Worm (Caenorhabditis elegans) whole organism, L1 larva: ENCODE measurements around the gene str-193.

Experiments
- ama-1 ChIP-seq: fragments of 150-350 bp; optimal IDR thresholded peaks from 2 replicates; lab custom pipeline; 2014
- dsc-1 ChIP-seq: sonication (generic microtip); optimal IDR thresholded peaks from 2 replicates; lab custom pipeline; 2016; ENCODE audit warnings: mild to moderate bottlenecking, missing genetic modification characterization, missing compliant biosample characterization
- egl-27 ChIP-seq, 2 experiments: fragments of 150-350 bp in 1 of 2; sonication (generic microtip); optimal IDR thresholded peaks; 3 replicates each; lab custom pipeline; 2017 to 2018; ENCODE audit warnings: missing biosample characterization in 2 of 2, missing genetic modification characterization in 2 of 2, missing genetic modification reagents in 2 of 2
- fkh-4 ChIP-seq: sonication (generic microtip); optimal IDR thresholded peaks from 2 replicates; lab custom pipeline; 2016; ENCODE audit warnings: missing compliant biosample characterization, missing genetic modification characterization, borderline replicate concordance
- hlh-17 ChIP-seq: fragments of 200-800 bp; sonication (Bioruptor generic); optimal IDR thresholded peaks from 2 replicates; lab custom pipeline; 2018; ENCODE audit warnings: missing genetic modification characterization, mild to moderate bottlenecking, missing compliant biosample characterization, moderate library complexity, borderline replicate concordance
- mdl-1 ChIP-seq, 2 experiments: fragments of 150-350 bp; optimal IDR thresholded peaks; 2 replicates each; lab custom pipeline; 2014 to 2017; ENCODE audit warnings: missing biosample characterization in 2 of 2, missing genetic modification characterization in 2 of 2, inconsistent platforms in 1 of 2
- nhr-11 ChIP-seq: fragments of 150-350 bp; optimal IDR thresholded peaks from 2 replicates; lab custom pipeline; 2014; ENCODE audit warnings: missing biosample characterization, missing genetic modification characterization
- nhr-76 ChIP-seq: sonication (generic microtip); optimal IDR thresholded peaks from 2 replicates; lab custom pipeline; 2017; ENCODE audit warnings: missing biosample characterization, missing genetic modification characterization
- snpc-4 ChIP-seq: fragments of 150-350 bp; optimal IDR thresholded peaks from 2 replicates; lab custom pipeline; 2014; ENCODE audit warnings: missing biosample characterization, missing genetic modification characterization
- unc-62 ChIP-seq: fragments of 150-350 bp; optimal IDR thresholded peaks from 2 replicates; lab custom pipeline; 2014; ENCODE audit warnings: missing biosample characterization, missing genetic modification reagents, missing genetic modification characterization
- vab-15 ChIP-seq: sonication (generic microtip); optimal IDR thresholded peaks from 2 replicates; lab custom pipeline; 2017; ENCODE audit warnings: missing genotype, mild to moderate bottlenecking, missing genetic modification characterization, missing compliant biosample characterization
- ztf-4 ChIP-seq: fragments of 150-350 bp; optimal IDR thresholded peaks from 2 replicates; lab custom pipeline; 2014; ENCODE audit warnings: missing biosample characterization, missing genetic modification characterization

ce11 chrV:9871339-9871738 is 49.7 kb upstream of the str-193 start, which contains the start of gene srab-18:
- TF ChIP-seq ztf-4 (tag; lab: Kevin White, UChicago) (no peak), dsc-1 (no peak), egl-27 (tag; optimal IDR thresholded peaks at IDR 0.05; lab: Kevin White, UChicago) (no peak), nhr-11 (no peak), nhr-76 (tag; lab: Kevin White, UChicago) (no peak), vab-15 (tag; lab: Kevin White, UChicago) (no peak), fkh-4 (tag; lab: Kevin White, UChicago) (no peak), unc-62 (GFP tag; lab: Kevin White, UChicago) (no peak), mdl-1 (tag; optimal IDR thresholded peaks at IDR 0.05; lab: Kevin White, UChicago) (no peak), ama-1 (no peak), snpc-4 (no peak), hlh-17 (GFP tag; lab: Kevin White, UChicago) (no peak)
